Worm (Caenorhabditis elegans) whole organism, L4/young adult: ENCODE measurements around the gene F22E5.6.
"Not testable (repeated sequence)": the region's sequence is repeated elsewhere in the genome, so short reads cannot be mapped to it uniquely, and the experiment has no call there.

ENCODE experiments used
- W03F9.2 ChIP-seq: fragments of 150-350 bp; optimal IDR thresholded peaks from 2 replicates; lab custom pipeline; 2014; ENCODE audit warnings: missing biosample characterization, missing genetic modification characterization
- dao-5 ChIP-seq: sonication (generic microtip); optimal IDR thresholded peaks from 2 replicates; lab custom pipeline; 2016; ENCODE audit warnings: missing genotype, missing genetic modification characterization, moderate library complexity, missing compliant biosample characterization
- him-1 ChIP-seq: sonication (generic microtip); optimal IDR thresholded peaks from 2 replicates; lab custom pipeline; 2016; ENCODE audit warnings: missing genotype, missing genetic modification reagents, missing genetic modification characterization, missing compliant biosample characterization

The F22E5.6 gene

ce11 chrII:2627154-2627799, 22.4 kb upstream of the F22E5.6 start, which contains the start of gene sri-71:
sri-71 (plus strand) TSS chrII:2627749.
- TF ChIP-seq dao-5 (tag; lab: Kevin White, UChicago): no peak
- TF ChIP-seq W03F9.2: no peak
- TF ChIP-seq him-1: no peak

- TF ChIP-seq him-1 (no peak), W03F9.2 (no peak), dao-5 (tag; lab: Kevin White, UChicago) (no peak)
Measured at ce11 chrII:2628401-2628800, 21.2 kb upstream of the F22E5.6 start.

ce11 chrII:2629270-2629669, 20.4 kb upstream of the F22E5.6 start, which contains the start of gene sri-37:
sri-37 (plus strand) TSS chrII:2629570.
- no peak for TF ChIP-seq W03F9.2
- TF ChIP-seq him-1: no peak
- TF ChIP-seq dao-5 (tag; lab: Kevin White, UChicago): no peak

ce11 chrII:2631169-2631568, 18.5 kb upstream of the F22E5.6 start, which contains the start of gene D2062.1:
D2062.1 (plus strand) TSS chrII:2631469.
- no peak for TF ChIP-seq dao-5 (tag; lab: Kevin White, UChicago)
- no peak for TF ChIP-seq W03F9.2
- TF ChIP-seq him-1: no peak

ce11 chrII:2637359-2637758, 12.3 kb upstream of the F22E5.6 start, which contains the start of gene F22E5.21:
F22E5.21 (minus strand) TSS chrII:2637459.
- TF ChIP-seq dao-5 (tag; lab: Kevin White, UChicago) (no peak), W03F9.2 (no peak), him-1 (no peak)

- TF ChIP-seq him-1 (no peak), W03F9.2 (no peak), dao-5 (tag; lab: Kevin White, UChicago) (no peak)
Measured at ce11 chrII:2638062-2638461, 11.6 kb upstream of the F22E5.6 start, which contains the start of gene F22E5.9. F22E5.9 (plus strand) TSS chrII:2638388.

ce11 chrII:2639401-2640088, 10.1 kb upstream of the F22E5.6 start, which contains the start of gene F22E5.8:
F22E5.8 (plus strand) TSS chrII:2640038.
- TF ChIP-seq dao-5 (tag; lab: Kevin White, UChicago); him-1; W03F9.2: not testable (repeated sequence)

- no peak for TF ChIP-seq him-1
- TF ChIP-seq dao-5 (tag; lab: Kevin White, UChicago): no peak
- no peak for TF ChIP-seq W03F9.2
Measured at ce11 chrII:2640982-2641381, 8.7 kb upstream of the F22E5.6 start, which contains the start of gene F22E5.23. F22E5.23 (plus strand) TSS chrII:2641282.

ce11 chrII:2641777-2642176, 7.9 kb upstream of the F22E5.6 start, which contains the start of gene F22E5.7:
F22E5.7 (plus strand) TSS chrII:2642077.
- TF ChIP-seq dao-5 (tag; lab: Kevin White, UChicago) (no peak), him-1 (no peak), W03F9.2 (no peak)

ce11 chrII:2644498-2644897, 5.1 kb upstream of the F22E5.6 start, which contains the start of gene F22E5.11:
F22E5.11 (minus strand) TSS chrII:2644598.
- TF ChIP-seq him-1: no peak

- not testable (repeated sequence) for TF ChIP-seq him-1; W03F9.2; dao-5 (tag; lab: Kevin White, UChicago)
Measured at ce11 chrII:2646756-2647155, 2.9 kb upstream of the F22E5.6 start, which contains the start of gene F22E5.12. F22E5.12 (minus strand) TSS chrII:2646856.

ce11 chrII:2649015-2649414, 620 bp upstream of the F22E5.6 start:
- TF ChIP-seq him-1: no peak
- TF ChIP-seq dao-5 (tag; lab: Kevin White, UChicago): no peak

- no peak for TF ChIP-seq W03F9.2
- TF ChIP-seq him-1: no peak
- TF ChIP-seq dao-5 (tag; lab: Kevin White, UChicago): no peak
Measured at ce11 chrII:2656606-2657005, 7.0 kb downstream of the F22E5.6 start, which contains the start of gene sri-47. sri-47 (plus strand) TSS chrII:2656906.

- TF ChIP-seq dao-5 (tag; lab: Kevin White, UChicago): no peak
- no peak for TF ChIP-seq him-1
- TF ChIP-seq W03F9.2: no peak
Measured at ce11 chrII:2659364-2659763, 9.7 kb downstream of the F22E5.6 start, which contains the start of gene gcy-21. gcy-21 (plus strand) TSS chrII:2659664.

- TF ChIP-seq W03F9.2; dao-5 (tag; lab: Kevin White, UChicago); him-1: not testable (repeated sequence)
Measured at ce11 chrII:2665081-2665480, 15.4 kb downstream of the F22E5.6 start, which contains the start of gene F22E5.2. F22E5.2 (plus strand) TSS chrII:2665381.
